Worm (Caenorhabditis elegans): ENCODE results near the gene C49C8.8.
A peak's percentile ranks its signal among the peaks of the same experiment; 100 is the strongest.

The C49C8.8 gene

ce11 chrIV:8618698-8619097, 33.2 kb upstream of the C49C8.8 start, which contains the start of gene F42A9.8:
Gene F42A9.8, minus strand, starts transcription at chrIV:8618785.
- TF ChIP-seq T22C8.4 (GFP tag; IDR thresholded peaks at IDR 0.05) (no peak), ztf-29 (GFP tag; IDR thresholded peaks at IDR 0.05) (no peak)

DNA sequence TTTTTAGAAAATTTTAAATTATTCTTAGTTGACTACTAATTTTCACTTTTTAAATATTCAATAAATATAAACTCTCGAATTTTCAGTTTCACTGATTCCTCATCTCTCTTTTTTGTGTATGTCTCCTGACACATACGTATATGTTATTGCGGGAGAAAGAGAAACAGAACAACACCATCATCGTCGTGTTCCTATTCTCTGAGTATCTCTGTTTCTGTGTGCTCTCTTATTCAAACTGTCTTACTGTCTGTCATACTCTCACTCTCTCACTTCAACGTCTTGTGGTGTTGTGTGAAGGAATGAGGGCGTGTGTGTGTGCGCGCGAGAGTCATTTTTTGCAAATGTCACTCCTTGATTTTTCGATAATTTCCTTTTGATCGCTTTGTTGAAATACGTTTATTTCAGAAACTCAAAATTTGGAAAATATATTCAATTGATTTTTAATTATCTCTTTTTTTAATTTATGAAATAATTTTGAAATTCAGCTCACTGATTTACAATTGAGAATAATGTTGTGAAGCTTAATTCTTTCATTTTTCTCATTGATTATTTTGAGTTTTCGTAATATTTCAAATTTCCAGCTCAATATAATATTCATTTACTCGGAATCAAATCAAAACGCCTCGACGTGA, 31.7 kb upstream of the C49C8.8 start, which contains the start of gene lin-49:
Gene lin-49, plus strand, starts transcription at position 582 of the 632 bp plus-strand sequence.
- TF ChIP-seq klf-2 (GFP tag; conservative IDR thresholded peaks at IDR 0.05): no peak
- no peak for TF ChIP-seq ztf-29 (GFP tag; IDR thresholded peaks at IDR 0.05)
- peak; percentile 43 for TF ChIP-seq cog-1 (tag; optimal IDR thresholded peaks at IDR 0.05)
- TF ChIP-seq ref-1 (GFP tag; conservative IDR thresholded peaks at IDR 0.05): no peak
- TF ChIP-seq T22C8.4 (GFP tag; IDR thresholded peaks at IDR 0.05): no peak

- no peak for TF ChIP-seq T22C8.4 (GFP tag; IDR thresholded peaks at IDR 0.05)
- no peak for TF ChIP-seq ztf-23 (GFP tag; IDR thresholded peaks at IDR 0.05)
- no peak for TF ChIP-seq ztf-29 (GFP tag; IDR thresholded peaks at IDR 0.05)
- no peak for TF ChIP-seq med-1 (GFP tag; optimal IDR thresholded peaks at IDR 0.05; ENCODE audit: insufficient read depth)
- TF ChIP-seq ref-1 (GFP tag; conservative IDR thresholded peaks at IDR 0.05): no peak
- no peak for TF ChIP-seq flt-1 (GFP tag; IDR thresholded peaks at IDR 0.05)
- no peak for TF ChIP-seq tab-1 (GFP tag; IDR thresholded peaks at IDR 0.05)
- TF ChIP-seq klf-2 (GFP tag; conservative IDR thresholded peaks at IDR 0.05): no peak
- no peak for TF ChIP-seq cog-1 (tag; optimal IDR thresholded peaks at IDR 0.05)
Measured at ce11 chrIV:8625730-8626129, 26.2 kb upstream of the C49C8.8 start.

- TF ChIP-seq med-1 (GFP tag; optimal IDR thresholded peaks at IDR 0.05; ENCODE audit: insufficient read depth) (no peak), ztf-23 (GFP tag; IDR thresholded peaks at IDR 0.05) (no peak), tab-1 (GFP tag; IDR thresholded peaks at IDR 0.05) (no peak), flt-1 (GFP tag; IDR thresholded peaks at IDR 0.05) (no peak), cog-1 (tag; optimal IDR thresholded peaks at IDR 0.05) (no peak), klf-2 (GFP tag; conservative IDR thresholded peaks at IDR 0.05) (no peak), ref-1 (GFP tag; conservative IDR thresholded peaks at IDR 0.05) (no peak), T22C8.4 (GFP tag; IDR thresholded peaks at IDR 0.05) (no peak), ztf-29 (GFP tag; IDR thresholded peaks at IDR 0.05) (no peak)
Measured at ce11 chrIV:8626294-8626693, 25.6 kb upstream of the C49C8.8 start.

- TF ChIP-seq cog-1 (tag; optimal IDR thresholded peaks at IDR 0.05) (no peak), flt-1 (GFP tag; IDR thresholded peaks at IDR 0.05) (no peak), ztf-23 (GFP tag; IDR thresholded peaks at IDR 0.05) (no peak), tab-1 (GFP tag; IDR thresholded peaks at IDR 0.05) (no peak), ztf-29 (GFP tag; IDR thresholded peaks at IDR 0.05) (no peak), klf-2 (GFP tag; conservative IDR thresholded peaks at IDR 0.05) (no peak), ref-1 (GFP tag; conservative IDR thresholded peaks at IDR 0.05) (no peak), med-1 (GFP tag; optimal IDR thresholded peaks at IDR 0.05; ENCODE audit: insufficient read depth) (no peak), T22C8.4 (GFP tag; IDR thresholded peaks at IDR 0.05) (no peak)
Measured at ce11 chrIV:8627328-8627727, 24.6 kb upstream of the C49C8.8 start, which contains the start of gene F42A9.11. Gene F42A9.11, plus strand, starts transcription at chrIV:8627637.

DNA sequence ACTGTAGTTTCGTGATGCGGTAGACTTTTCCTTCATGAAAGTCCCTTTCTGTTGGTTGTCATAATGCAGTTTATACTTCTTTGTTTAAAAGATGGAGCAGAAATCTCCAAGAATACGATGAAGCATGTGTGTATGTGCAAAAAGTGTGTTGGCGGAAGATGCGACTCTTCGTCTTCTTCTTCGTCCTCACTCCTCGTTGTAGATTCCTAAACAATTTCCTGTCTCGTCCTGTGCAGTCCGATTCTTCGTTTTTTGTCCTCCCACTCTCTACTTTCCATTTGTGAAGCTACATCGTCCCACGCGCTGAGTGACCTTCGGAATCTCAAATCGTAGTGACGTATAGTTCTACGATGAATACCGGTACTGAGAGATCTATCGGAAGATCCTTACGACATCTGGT, 23.7 kb upstream of the C49C8.8 start:
- TF ChIP-seq tab-1 (GFP tag; IDR thresholded peaks at IDR 0.05) (no peak), med-1 (GFP tag; optimal IDR thresholded peaks at IDR 0.05; ENCODE audit: insufficient read depth) (no peak), klf-2 (GFP tag; conservative IDR thresholded peaks at IDR 0.05) (no peak), ref-1 (GFP tag; conservative IDR thresholded peaks at IDR 0.05) (no peak), ztf-29 (GFP tag; IDR thresholded peaks at IDR 0.05) (no peak), ztf-23 (GFP tag; IDR thresholded peaks at IDR 0.05) (no peak), T22C8.4 (GFP tag; IDR thresholded peaks at IDR 0.05) (no peak), cog-1 (tag; optimal IDR thresholded peaks at IDR 0.05) (no peak), flt-1 (GFP tag; IDR thresholded peaks at IDR 0.05) (no peak)

- TF ChIP-seq ztf-23 (GFP tag; IDR thresholded peaks at IDR 0.05) (0 out of 2 replicates have a peak, but pooled peaks have one; percentile 43), ztf-29 (GFP tag; IDR thresholded peaks at IDR 0.05) (no peak), flt-1 (GFP tag; IDR thresholded peaks at IDR 0.05) (0 out of 2 replicates have a peak, but pooled peaks have one; percentile 5)
Measured at ce11 chrIV:8629609-8630052, 22.3 kb upstream of the C49C8.8 start.

- TF ChIP-seq klf-2 (GFP tag; conservative IDR thresholded peaks at IDR 0.05) (no peak), med-1 (GFP tag; optimal IDR thresholded peaks at IDR 0.05; ENCODE audit: insufficient read depth) (no peak), flt-1 (GFP tag; IDR thresholded peaks at IDR 0.05) (no peak), ztf-29 (GFP tag; IDR thresholded peaks at IDR 0.05) (no peak), T22C8.4 (GFP tag; IDR thresholded peaks at IDR 0.05) (no peak), tab-1 (GFP tag; IDR thresholded peaks at IDR 0.05) (no peak), ztf-23 (GFP tag; IDR thresholded peaks at IDR 0.05) (no peak), cog-1 (tag; optimal IDR thresholded peaks at IDR 0.05) (no peak), ref-1 (GFP tag; conservative IDR thresholded peaks at IDR 0.05) (no peak)
Measured at ce11 chrIV:8630243-8630642, 21.7 kb upstream of the C49C8.8 start.

- TF ChIP-seq T22C8.4 (GFP tag; IDR thresholded peaks at IDR 0.05) (no peak), cog-1 (tag; optimal IDR thresholded peaks at IDR 0.05) (no peak), med-1 (GFP tag; optimal IDR thresholded peaks at IDR 0.05; ENCODE audit: insufficient read depth) (no peak), flt-1 (GFP tag; IDR thresholded peaks at IDR 0.05) (no peak), ztf-29 (GFP tag; IDR thresholded peaks at IDR 0.05) (no peak), ref-1 (GFP tag; conservative IDR thresholded peaks at IDR 0.05) (no peak), tab-1 (GFP tag; IDR thresholded peaks at IDR 0.05) (no peak), ztf-23 (GFP tag; IDR thresholded peaks at IDR 0.05) (no peak), klf-2 (GFP tag; conservative IDR thresholded peaks at IDR 0.05) (no peak)
Measured at ce11 chrIV:8631033-8631432, 20.9 kb upstream of the C49C8.8 start, which contains the start of gene dgk-4. Gene dgk-4, plus strand, starts transcription at chrIV:8631333.

- no peak for TF ChIP-seq ztf-29 (GFP tag; IDR thresholded peaks at IDR 0.05)
- no peak for TF ChIP-seq klf-2 (GFP tag; conservative IDR thresholded peaks at IDR 0.05)
- no peak for TF ChIP-seq ref-1 (GFP tag; conservative IDR thresholded peaks at IDR 0.05)
- no peak for TF ChIP-seq tab-1 (GFP tag; IDR thresholded peaks at IDR 0.05)
- TF ChIP-seq ztf-23 (GFP tag; IDR thresholded peaks at IDR 0.05): no peak
- TF ChIP-seq flt-1 (GFP tag; IDR thresholded peaks at IDR 0.05): no peak
- no peak for TF ChIP-seq T22C8.4 (GFP tag; IDR thresholded peaks at IDR 0.05)
- no peak for TF ChIP-seq cog-1 (tag; optimal IDR thresholded peaks at IDR 0.05)
- TF ChIP-seq med-1 (GFP tag; optimal IDR thresholded peaks at IDR 0.05; ENCODE audit: insufficient read depth): no peak
Measured at ce11 chrIV:8638761-8639160, 13.2 kb upstream of the C49C8.8 start, which contains the start of gene F42A9.9. Gene F42A9.9, minus strand, starts transcription at chrIV:8638861.

Data from whole organism, midembryonic.